Worm (Caenorhabditis elegans): Measurements from ENCODE around the gene srh-275.
"Not testable (repeated sequence)": the region's sequence is repeated elsewhere in the genome, so short reads cannot be mapped to it uniquely, and the experiment has no call there.

The srh-275 gene

ce11 chrV:7330868-7331267, 21.9 kb upstream of the srh-275 start, which contains the start of gene F10G2.2:
Gene F10G2.2, plus strand, starts transcription at chrV:7331168.
- TF ChIP-seq ces-1 (GFP tag; optimal IDR thresholded peaks at IDR 0.05) (no peak), unc-39 (tag; optimal IDR thresholded peaks at IDR 0.05) (no peak), elt-3 (tag; optimal IDR thresholded peaks at IDR 0.05) (no peak), lsy-2 (tag; optimal IDR thresholded peaks at IDR 0.05) (no peak), bed-3 (GFP tag; optimal IDR thresholded peaks at IDR 0.05) (no peak), elt-1 (tag; optimal IDR thresholded peaks at IDR 0.05; ENCODE audit: borderline replicate concordance, insufficient read depth) (no peak), unc-120 (tag; optimal IDR thresholded peaks at IDR 0.05; ENCODE audit: poor library complexity, severe bottlenecking) (no peak), zip-8 (tag; optimal IDR thresholded peaks at IDR 0.05) (no peak), pha-4 (tag; optimal IDR thresholded peaks at IDR 0.05) (no peak), sptf-1 (tag; optimal IDR thresholded peaks at IDR 0.05) (no peak), nhr-12 (tag; optimal IDR thresholded peaks at IDR 0.05) (no peak), flh-1 (GFP tag; optimal IDR thresholded peaks at IDR 0.05) (no peak), mab-5 (tag; optimal IDR thresholded peaks at IDR 0.05) (no peak), unc-62 (GFP tag; optimal IDR thresholded peaks at IDR 0.05) (no peak), mep-1 (tag; optimal IDR thresholded peaks at IDR 0.05) (no peak), nhr-76 (tag; optimal IDR thresholded peaks at IDR 0.05) (no peak)

- TF ChIP-seq sptf-1 (tag; optimal IDR thresholded peaks at IDR 0.05) (no peak), hlh-1 (tag; optimal IDR thresholded peaks at IDR 0.05) (peak; percentile 25)
These were observed 20.6 kb upstream of the srh-275 start, which contains the start of gene F10G2.1 for ce11 chrV:7332253-7332652. Gene F10G2.1, plus strand, starts transcription at chrV:7332553.

DNA sequence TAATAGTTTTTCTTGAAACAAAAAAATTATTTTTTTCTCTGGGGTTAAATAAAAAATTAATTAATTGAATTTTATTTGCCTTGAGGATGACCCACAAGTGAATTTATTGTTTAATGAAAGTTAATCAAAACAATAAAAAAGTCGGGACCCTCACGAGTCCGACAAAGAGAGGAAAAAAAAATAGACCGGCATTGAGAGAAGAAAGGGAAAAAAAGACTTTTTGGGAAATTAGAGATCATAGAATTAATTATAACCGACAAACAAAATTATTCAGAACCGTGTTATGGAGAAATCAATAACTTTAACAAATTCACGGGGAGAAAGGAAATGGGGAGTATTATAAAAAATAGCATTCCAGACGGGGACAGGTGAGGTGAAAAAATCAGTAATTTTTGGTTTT, 15.6 kb upstream of the srh-275 start, which contains the start of gene F10G2.7:
Gene F10G2.7 (minus strand): TSS at position 101 of the 400 bp plus-strand sequence.
- TF ChIP-seq unc-120 (tag; optimal IDR thresholded peaks at IDR 0.05; ENCODE audit: poor library complexity, severe bottlenecking); cnd-1 (tag; optimal IDR thresholded peaks at IDR 0.05); nhr-12 (tag; optimal IDR thresholded peaks at IDR 0.05): not testable (repeated sequence)

- TF ChIP-seq nhr-12 (tag; optimal IDR thresholded peaks at IDR 0.05) (no peak), unc-62 (GFP tag; optimal IDR thresholded peaks at IDR 0.05) (no peak), ces-1 (GFP tag; optimal IDR thresholded peaks at IDR 0.05) (no peak), ceh-39 (tag; optimal IDR thresholded peaks at IDR 0.05) (no peak), cnd-1 (tag; optimal IDR thresholded peaks at IDR 0.05) (no peak), ham-2 (GFP tag; optimal IDR thresholded peaks at IDR 0.05) (no peak), elt-1 (tag; optimal IDR thresholded peaks at IDR 0.05; ENCODE audit: borderline replicate concordance, insufficient read depth) (no peak), lin-13 (tag; optimal IDR thresholded peaks at IDR 0.05) (no peak), hlh-1 (tag; optimal IDR thresholded peaks at IDR 0.05) (no peak), nhr-76 (tag; optimal IDR thresholded peaks at IDR 0.05) (no peak), nhr-237 (tag; optimal IDR thresholded peaks at IDR 0.05) (no peak), M03D4.4 (tag; optimal IDR thresholded peaks at IDR 0.05) (no peak), elt-3 (tag; optimal IDR thresholded peaks at IDR 0.05) (no peak), sptf-1 (tag; optimal IDR thresholded peaks at IDR 0.05) (no peak)
These were observed 13.0 kb upstream of the srh-275 start, which contains the start of gene srh-187 for ce11 chrV:7339831-7340230. Gene srh-187, minus strand, starts transcription at chrV:7339931.

DNA sequence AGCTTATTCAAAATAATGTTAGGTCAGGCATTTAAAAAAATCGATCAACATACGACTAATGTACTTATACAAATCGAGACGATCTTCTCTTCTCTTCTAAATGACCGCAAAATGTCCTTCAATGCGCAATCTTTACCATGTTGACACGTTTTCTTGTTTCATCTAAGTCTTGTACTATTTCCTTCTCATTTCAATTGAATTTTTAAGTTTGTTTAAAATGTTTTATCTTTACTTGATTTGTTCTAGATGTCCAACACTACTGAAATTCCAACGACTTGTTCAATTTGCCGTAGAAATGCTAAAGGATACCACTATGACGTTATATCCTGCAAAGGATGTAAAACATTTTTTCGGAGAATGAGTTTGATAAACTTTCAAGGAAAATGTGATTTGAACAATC, 10.9 kb upstream of the srh-275 start, which contains the start of the genes nhr-263 and nhr-148:
Gene nhr-263 (minus strand): TSS at position 101 of the 400 bp plus-strand sequence.
Gene nhr-148 (plus strand): TSS at position 215 of the 400 bp plus-strand sequence.
- TF ChIP-seq M03D4.4 (tag; optimal IDR thresholded peaks at IDR 0.05) (no peak), zip-8 (tag; optimal IDR thresholded peaks at IDR 0.05) (no peak), pha-4 (tag; optimal IDR thresholded peaks at IDR 0.05) (no peak), blmp-1 (tag; optimal IDR thresholded peaks at IDR 0.05) (no peak), nhr-2 (tag; optimal IDR thresholded peaks at IDR 0.05) (no peak), nhr-76 (tag; optimal IDR thresholded peaks at IDR 0.05) (no peak), ceh-83 (GFP tag; optimal IDR thresholded peaks at IDR 0.05) (no peak), lin-32 (GFP tag; optimal IDR thresholded peaks at IDR 0.05) (no peak), nhr-237 (tag; optimal IDR thresholded peaks at IDR 0.05) (no peak), ztf-11 (tag; optimal IDR thresholded peaks at IDR 0.05) (no peak), ham-2 (GFP tag; optimal IDR thresholded peaks at IDR 0.05) (no peak), ceh-43 (GFP tag; optimal IDR thresholded peaks at IDR 0.05) (no peak), cnd-1 (tag; optimal IDR thresholded peaks at IDR 0.05) (no peak), bed-3 (GFP tag; optimal IDR thresholded peaks at IDR 0.05) (no peak), mls-2 (tag; optimal IDR thresholded peaks at IDR 0.05) (no peak)
